Worm (Caenorhabditis elegans): ENCODE measurements around the gene F59E12.17.

F59E12.17 gene

ce11 chrII:5661735-5662177 lies 12.5 kb upstream of the F59E12.17 start:
- TF ChIP-seq mbf-1 (tag; optimal IDR thresholded peaks at IDR 0.05) (no peak), peb-1 (tag; optimal IDR thresholded peaks at IDR 0.05) (no peak), elt-1 (tag; optimal IDR thresholded peaks at IDR 0.05) (no peak), C34F6.9 (tag; optimal IDR thresholded peaks at IDR 0.05) (peak; percentile 86), zag-1 (tag; optimal IDR thresholded peaks at IDR 0.05) (peak; percentile 93), nhr-23 (tag; optimal IDR thresholded peaks at IDR 0.05) (no peak), nhr-237 (tag; optimal IDR thresholded peaks at IDR 0.05) (no peak), lsy-2 (tag; optimal IDR thresholded peaks at IDR 0.05) (peak; percentile 74 to 86), ZK546.5 (tag; optimal IDR thresholded peaks at IDR 0.05) (no peak), unc-62 (GFP tag; optimal IDR thresholded peaks at IDR 0.05) (no peak), ama-1 (optimal IDR thresholded peaks at IDR 0.05) (peak; percentile 99), nhr-6 (tag; optimal IDR thresholded peaks at IDR 0.05) (peak; percentile 80), nhr-25 (tag; optimal IDR thresholded peaks at IDR 0.05) (peak; percentile 45), ceh-82 (tag; optimal IDR thresholded peaks at IDR 0.05) (peak; percentile 80), lin-39 (tag; optimal IDR thresholded peaks at IDR 0.05) (peak; percentile 58), nhr-129 (tag; optimal IDR thresholded peaks at IDR 0.05) (peak; percentile 95), fos-1 (tag; optimal IDR thresholded peaks at IDR 0.05) (peak; percentile 72), aly-2 (tag; optimal IDR thresholded peaks at IDR 0.05) (no peak), nhr-21 (tag; optimal IDR thresholded peaks at IDR 0.05) (peak; percentile 88), crh-2 (tag; optimal IDR thresholded peaks at IDR 0.05) (peak; percentile 84), sma-9 (GFP tag; optimal IDR thresholded peaks at IDR 0.05) (peak; percentile 86), sma-9 (tag; optimal IDR thresholded peaks at IDR 0.05) (no peak), blmp-1 (tag; optimal IDR thresholded peaks at IDR 0.05; ENCODE audit: insufficient read depth) (peak; percentile 15), unc-55 (GFP tag; optimal IDR thresholded peaks at IDR 0.05) (peak; percentile 63), F13H6.1 (tag; optimal IDR thresholded peaks at IDR 0.05) (peak; percentile 90), sem-4 (tag; optimal IDR thresholded peaks at IDR 0.05) (peak; percentile 61), alr-1 (tag; optimal IDR thresholded peaks at IDR 0.05) (no peak), unc-39 (tag; optimal IDR thresholded peaks at IDR 0.05) (no peak), gmeb-1 (tag; optimal IDR thresholded peaks at IDR 0.05) (peak; percentile 60), ztf-11 (tag; optimal IDR thresholded peaks at IDR 0.05) (peak; percentile 50), nhr-12 (tag; optimal IDR thresholded peaks at IDR 0.05) (no peak), egl-27 (tag; optimal IDR thresholded peaks at IDR 0.05) (peak; percentile 58), lin-11 (tag; optimal IDR thresholded peaks at IDR 0.05) (peak; percentile 96), dmd-4 (tag; optimal IDR thresholded peaks at IDR 0.05) (no peak), sma-3 (GFP tag; optimal IDR thresholded peaks at IDR 0.05) (peak; percentile 74), nhr-11 (tag; optimal IDR thresholded peaks at IDR 0.05) (no peak), ceh-16 (tag; optimal IDR thresholded peaks at IDR 0.05) (peak; percentile 76), snpc-4 (tag; optimal IDR thresholded peaks at IDR 0.05) (peak; percentile 66), mab-5 (tag; optimal IDR thresholded peaks at IDR 0.05) (peak; percentile 77), ztf-4 (tag; optimal IDR thresholded peaks at IDR 0.05) (peak; percentile 98), lin-13 (GFP tag; optimal IDR thresholded peaks at IDR 0.05) (peak; percentile 91), R02D3.7 (tag; optimal IDR thresholded peaks at IDR 0.05) (no peak), Y55F3AM.14 (GFP tag; optimal IDR thresholded peaks at IDR 0.05) (peak; percentile 95), mdl-1 (tag; optimal IDR thresholded peaks at IDR 0.05) (peak; percentile 57 to 79), ztf-1 (GFP tag; conservative IDR thresholded peaks at IDR 0.05) (0 out of 2 replicates have a peak, but pooled peaks have one; percentile 61)

All from whole organism, L2 larva.